Worm (Caenorhabditis elegans): ENCODE data around the gene F57G9.3.

DNA sequence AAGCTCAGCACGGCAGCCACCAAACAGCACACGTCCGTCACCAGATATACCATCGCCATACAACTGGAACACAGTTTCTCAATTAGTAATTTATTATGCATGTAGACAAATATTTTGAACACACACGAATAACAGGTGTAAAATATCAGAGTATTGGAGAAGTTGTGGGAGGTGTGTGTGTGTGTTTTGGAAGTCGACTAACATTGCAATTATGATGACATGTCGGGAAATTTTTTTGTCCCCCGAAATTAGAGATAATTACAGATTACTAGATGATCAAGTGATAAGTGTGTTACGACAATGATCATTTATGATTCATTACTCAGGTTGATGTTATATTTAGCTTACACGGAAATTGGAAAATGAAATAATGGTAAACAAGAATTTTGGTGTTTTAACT lies 19.7 kb upstream of the F57G9.3 start, which contains the start of gene Y57A10C.8:
- no peak for TF ChIP-seq ces-1 (GFP tag; optimal IDR thresholded peaks at IDR 0.05)
- TF ChIP-seq skn-1 (tag; optimal IDR thresholded peaks at IDR 0.05): no peak
- no peak for TF ChIP-seq nhr-25 (tag; optimal IDR thresholded peaks at IDR 0.05; ENCODE audit: borderline replicate concordance, insufficient read depth)
- no peak for TF ChIP-seq F49E8.2 (tag; optimal IDR thresholded peaks at IDR 0.05; ENCODE audit: borderline replicate concordance)
